Worm (Caenorhabditis elegans) whole organism, L4 larva: ENCODE measurements around the gene gcy-25.

Experiments
- Y48G9A.11 ChIP-seq: fragments of 200-800 bp; sonication (Bioruptor generic); IDR thresholded peaks from 2 replicates; pipeline ENCODE4 v1.3.6; 2022; ENCODE audit warnings: missing genetic modification reagents, missing genetic modification characterization, missing compliant biosample characterization
- ceh-44 ChIP-seq: fragments of 200-800 bp; sonication (Bioruptor generic); IDR thresholded peaks from 2 replicates; pipeline ENCODE4 v1.3.6; 2022; ENCODE audit warnings: missing genetic modification reagents, missing genetic modification characterization, missing compliant biosample characterization
- ceh-82 ChIP-seq: sonication (generic microtip); optimal IDR thresholded peaks from 2 replicates; lab custom pipeline; 2017; ENCODE audit warnings: missing biosample characterization, missing genetic modification characterization
- lin-13 ChIP-seq: fragments of 150-350 bp; optimal IDR thresholded peaks from 2 replicates; lab custom pipeline; 2014; ENCODE audit warnings: missing biosample characterization, missing genetic modification reagents, missing genetic modification characterization
- nhr-11 ChIP-seq: fragments of 150-350 bp; optimal IDR thresholded peaks from 2 replicates; lab custom pipeline; 2014; ENCODE audit warnings: missing biosample characterization, missing genetic modification characterization
- rbr-2 ChIP-seq: sonication (generic microtip); optimal IDR thresholded peaks from 2 replicates; lab custom pipeline; 2016; ENCODE audit warnings: missing genotype, missing genetic modification characterization, missing compliant biosample characterization
- set-16 ChIP-seq: fragments of 200-800 bp; sonication (Bioruptor generic); IDR thresholded peaks from 2 replicates; pipeline ENCODE4 v1.3.6; 2022; ENCODE audit warnings: missing genetic modification reagents, missing genetic modification characterization, missing compliant biosample characterization
- skn-1 ChIP-seq: fragments of 150-350 bp; optimal IDR thresholded peaks from 2 replicates; lab custom pipeline; 2014; ENCODE audit warnings: missing biosample characterization, missing genetic modification characterization

- TF ChIP-seq skn-1 (tag; lab: Kevin White, UChicago): no peak
- no peak for TF ChIP-seq nhr-11 (tag; lab: Kevin White, UChicago)
- no peak for TF ChIP-seq set-16 (GFP tag; lab: Robert Waterston, UW)
- TF ChIP-seq rbr-2: no peak
- no peak for TF ChIP-seq ceh-44 (GFP tag; lab: Robert Waterston, UW)
- no peak for TF ChIP-seq lin-13 (GFP tag; lab: Kevin White, UChicago)
- TF ChIP-seq Y48G9A.11 (GFP tag; lab: Robert Waterston, UW): no peak
- TF ChIP-seq ceh-82 (tag; lab: Kevin White, UChicago): no peak
These were observed 25.6 kb upstream of the gcy-25 start, which contains the start of gene Y105C5A.1269 for ce11 chrIV:15847096-15847495.
